Fruit fly (Drosophila melanogaster) whole organism, embryonic: ENCODE results near the gene Kmn1.

Experiments
- CG10321 ChIP-seq: fragments of 200-800 bp; sonication (Bioruptor generic); IDR thresholded peaks from 2 replicates; pipeline ENCODE4 v1.3.6; 2022; ENCODE audit warnings: missing biosample characterization, missing genetic modification characterization
- CG11247 ChIP-seq: fragments of 200-800 bp; sonication (Bioruptor generic); IDR thresholded peaks from 2 replicates; pipeline ENCODE4 v1.3.6; 2022; ENCODE audit warnings: missing biosample characterization, missing genetic modification characterization
- CG12071 ChIP-seq: fragments of 200-800 bp; sonication (Bioruptor generic); optimal IDR thresholded peaks from 3 replicates; lab custom pipeline; 2018; ENCODE audit warnings: missing biosample characterization, mild to moderate bottlenecking, missing genetic modification characterization
- CG13123 ChIP-seq: fragments of 200-800 bp; sonication (Bioruptor generic); optimal IDR thresholded peaks from 2 replicates; lab custom pipeline; 2016; ENCODE audit warnings: missing biosample characterization, missing genetic modification characterization
- CG14710 ChIP-seq: fragments of 200-800 bp; sonication (Bioruptor generic); optimal IDR thresholded peaks from 3 replicates; lab custom pipeline; 2019; ENCODE audit warnings: missing biosample characterization, mild to moderate bottlenecking, missing genetic modification characterization, moderate library complexity
- CG15269 ChIP-seq: fragments of 200-800 bp; sonication (Bioruptor generic); optimal IDR thresholded peaks from 2 replicates; lab custom pipeline; 2018; ENCODE audit warnings: missing biosample characterization, mild to moderate bottlenecking, missing genetic modification characterization, moderate library complexity
- CG16813 ChIP-seq: fragments of 200-800 bp; sonication (Bioruptor generic); IDR thresholded peaks from 3 replicates; pipeline ENCODE4 v1.3.6; 2022; ENCODE audit warnings: missing biosample characterization, missing genetic modification characterization; ENCODE audit not compliant: partially characterized antibody
- CG18476 ChIP-seq: fragments of 200-800 bp; sonication (Bioruptor generic); optimal IDR thresholded peaks from 2 replicates; lab custom pipeline; 2016; ENCODE audit warnings: missing biosample characterization, mild to moderate bottlenecking, missing genetic modification characterization
- CG18619 ChIP-seq: fragments of 200-800 bp; sonication (Bioruptor generic); optimal IDR thresholded peaks from 3 replicates; lab custom pipeline; 2017; ENCODE audit warnings: missing biosample characterization, mild to moderate bottlenecking, missing genetic modification characterization
- CG2199 ChIP-seq: fragments of 200-800 bp; sonication (Bioruptor generic); IDR thresholded peaks from 3 replicates; pipeline ENCODE4 v1.3.6; 2022; ENCODE audit warnings: missing biosample characterization, missing genetic modification characterization
- CG30403 ChIP-seq: fragments of 200-800 bp; sonication (Bioruptor generic); optimal IDR thresholded peaks from 3 replicates; lab custom pipeline; 2016; ENCODE audit warnings: missing biosample characterization, missing genetic modification characterization
- CG31388 ChIP-seq: fragments of 200-800 bp; sonication (Bioruptor generic); optimal IDR thresholded peaks from 2 replicates; lab custom pipeline; 2016; ENCODE audit warnings: missing biosample characterization, missing genetic modification characterization
- CG3407 ChIP-seq: fragments of 200-800 bp; sonication (Bioruptor generic); optimal IDR thresholded peaks from 2 replicates; lab custom pipeline; 2018; ENCODE audit warnings: missing biosample characterization, mild to moderate bottlenecking, missing genetic modification characterization
- CG6813 ChIP-seq: fragments of 200-800 bp; sonication (Bioruptor generic); optimal IDR thresholded peaks from 2 replicates; lab custom pipeline; 2017; ENCODE audit warnings: missing biosample characterization, missing genetic modification characterization, mild to moderate bottlenecking, moderate library complexity, missing genetic modification reagents
- CG7987 ChIP-seq: fragments of 200-800 bp; sonication (Bioruptor generic); optimal IDR thresholded peaks from 2 replicates; lab custom pipeline; 2018; ENCODE audit warnings: missing biosample characterization, mild to moderate bottlenecking, missing genetic modification characterization, moderate library complexity
- CG8388 ChIP-seq: fragments of 200-800 bp; sonication (Bioruptor generic); optimal IDR thresholded peaks from 2 replicates; lab custom pipeline; 2019; ENCODE audit warnings: missing biosample characterization, mild to moderate bottlenecking, missing genetic modification characterization, moderate library complexity
- CG9817 ChIP-seq: fragments of 200-800 bp; sonication (Bioruptor generic); optimal IDR thresholded peaks from 2 replicates; lab custom pipeline; 2018; ENCODE audit warnings: missing biosample characterization, mild to moderate bottlenecking, missing genetic modification characterization, moderate library complexity
- CHES-1-like ChIP-seq: fragments of 200-800 bp; sonication (Bioruptor generic); optimal IDR thresholded peaks from 2 replicates; lab custom pipeline; 2016; ENCODE audit warnings: missing biosample characterization, missing genetic modification characterization
- Chrac-16 ChIP-seq: fragments of 200-800 bp; sonication (Bioruptor generic); optimal IDR thresholded peaks from 3 replicates; lab custom pipeline; 2016; ENCODE audit warnings: missing biosample characterization, missing genetic modification characterization
- CkIIα-i1 ChIP-seq: fragments of 200-800 bp; sonication (Bioruptor generic); IDR thresholded peaks from 2 replicates; pipeline ENCODE4 v1.3.6; 2022; ENCODE audit warnings: missing biosample characterization, missing genetic modification characterization
- CoRest ChIP-seq: fragments of 200-800 bp; sonication (Bioruptor generic); optimal IDR thresholded peaks from 3 replicates; lab custom pipeline; 2018; ENCODE audit warnings: missing biosample characterization, mild to moderate bottlenecking, missing genetic modification characterization, moderate library complexity
- Deaf1 ChIP-seq: fragments of 200-800 bp; optimal IDR thresholded peaks from 3 replicates; lab custom pipeline; 2019; ENCODE audit warnings: missing biosample characterization, mild to moderate bottlenecking, missing genetic modification characterization, moderate library complexity
- Dll ChIP-seq: fragments of 200-800 bp; sonication (Bioruptor generic); IDR thresholded peaks from 4 replicates; pipeline ENCODE4 v1.3.6; 2022; ENCODE audit warnings: missing biosample characterization, missing genetic modification characterization; ENCODE audit not compliant: partially characterized antibody
- E2f1 ChIP-seq: fragments of 200-800 bp; sonication (Bioruptor generic); IDR thresholded peaks from 2 replicates; pipeline ENCODE4 v1.3.6; 2022; ENCODE audit warnings: missing biosample characterization, missing genetic modification characterization
- E2f2 ChIP-seq: fragments of 200-800 bp; sonication (Bioruptor generic); IDR thresholded peaks from 2 replicates; pipeline ENCODE4 v1.3.6; 2022; ENCODE audit warnings: missing biosample characterization, missing genetic modification characterization
- Fer1 ChIP-seq: fragments of 200-800 bp; sonication (Bioruptor generic); optimal IDR thresholded peaks from 2 replicates; lab custom pipeline; 2017; ENCODE audit warnings: missing biosample characterization, mild to moderate bottlenecking, missing genetic modification characterization
- HLHmδ ChIP-seq: fragments of 200-800 bp; sonication (Bioruptor generic); optimal IDR thresholded peaks from 2 replicates; lab custom pipeline; 2018; ENCODE audit warnings: missing biosample characterization, mild to moderate bottlenecking, missing genetic modification characterization, moderate library complexity
- NFAT ChIP-seq: fragments of 200-800 bp; sonication (Bioruptor generic); IDR thresholded peaks from 2 replicates; pipeline ENCODE4 v1.3.6; 2022; ENCODE audit warnings: missing biosample characterization, missing genetic modification characterization
- Nf-YB ChIP-seq: fragments of 200-800 bp; sonication (Bioruptor generic); optimal IDR thresholded peaks from 3 replicates; lab custom pipeline; 2019; ENCODE audit warnings: missing biosample characterization, mild to moderate bottlenecking, missing genetic modification characterization, moderate library complexity
- Opbp ChIP-seq: fragments of 200-800 bp; sonication (Bioruptor generic); IDR thresholded peaks from 3 replicates; pipeline ENCODE4 v1.3.6; 2022; ENCODE audit warnings: missing biosample characterization, missing genetic modification characterization; ENCODE audit not compliant: partially characterized antibody
- Scr ChIP-seq: fragments of 200-800 bp; sonication (Bioruptor generic); IDR thresholded peaks from 2 replicates; pipeline ENCODE4 v1.3.6; 2022; ENCODE audit warnings: missing biosample characterization, missing genetic modification characterization; ENCODE audit not compliant: partially characterized antibody
- Sox100B ChIP-seq: fragments of 200-800 bp; sonication (Bioruptor generic); optimal IDR thresholded peaks from 3 replicates; lab custom pipeline; 2018; ENCODE audit warnings: missing biosample characterization, mild to moderate bottlenecking, missing genetic modification characterization
- Stat92E ChIP-seq, 3 experiments: fragments of >200 bp in 2 of 3; fragments of 200-800 bp in 1 of 3; sonication (Bioruptor generic) in 1 of 3; optimal IDR thresholded peaks; 2 replicates each; lab custom pipeline; 2017 to 2019; ENCODE audit warnings: missing biosample characterization in 3 of 3, missing genetic modification characterization in 3 of 3, mild to moderate bottlenecking in 1 of 3, moderate library complexity in 1 of 3
- Trl ChIP-seq, 3 experiments: fragments of >200 bp in 2 of 3; fragments of 200-800 bp in 1 of 3; sonication (Bioruptor generic) in 1 of 3; optimal IDR thresholded peaks; 2 replicates in 1 of 3; 3 replicates in 2 of 3; lab custom pipeline; 2016 to 2017; ENCODE audit warnings: missing biosample characterization in 1 of 3, missing genetic modification characterization in 1 of 3
- Xrp1 ChIP-seq: fragments of 200-800 bp; sonication (Bioruptor generic); IDR thresholded peaks from 2 replicates; pipeline ENCODE4 v1.3.6; 2022; ENCODE audit warnings: missing biosample characterization, missing genetic modification characterization
- cg ChIP-seq: fragments of 200-800 bp; sonication (Bioruptor generic); optimal IDR thresholded peaks from 3 replicates; lab custom pipeline; 2019; ENCODE audit warnings: missing biosample characterization, mild to moderate bottlenecking, missing genetic modification characterization, moderate library complexity
- chinmo ChIP-seq: fragments of 200-800 bp; sonication (Bioruptor generic); IDR thresholded peaks from 4 replicates; pipeline ENCODE4 v1.3.6; 2022; ENCODE audit warnings: missing biosample characterization, missing genetic modification characterization; ENCODE audit not compliant: partially characterized antibody
- dan ChIP-seq: fragments of 200-800 bp; sonication (Bioruptor generic); IDR thresholded peaks from 2 replicates; pipeline ENCODE4 v1.3.6; 2022; ENCODE audit warnings: missing biosample characterization, missing genetic modification characterization
- eyg ChIP-seq: fragments of 200-800 bp; sonication (Bioruptor generic); optimal IDR thresholded peaks from 3 replicates; lab custom pipeline; 2016; ENCODE audit warnings: missing biosample characterization, missing genetic modification characterization
- fd3F ChIP-seq: fragments of 200-800 bp; sonication (Bioruptor generic); optimal IDR thresholded peaks from 2 replicates; lab custom pipeline; 2018; ENCODE audit warnings: missing biosample characterization, mild to moderate bottlenecking, missing genetic modification characterization, moderate library complexity
- grau ChIP-seq: fragments of 200-800 bp; optimal IDR thresholded peaks from 3 replicates; lab custom pipeline; 2019; ENCODE audit warnings: missing biosample characterization, mild to moderate bottlenecking, missing genetic modification characterization, moderate library complexity
- hth ChIP-seq: fragments of >200 bp; optimal IDR thresholded peaks from 2 replicates; lab custom pipeline; 2017; ENCODE audit warnings: inconsistent platforms
- maf-S ChIP-seq: fragments of 200-800 bp; sonication (Bioruptor generic); optimal IDR thresholded peaks from 2 replicates; lab custom pipeline; 2016; ENCODE audit warnings: missing biosample characterization, missing genetic modification characterization
- nmo ChIP-seq: fragments of 200-800 bp; sonication (Bioruptor generic); optimal IDR thresholded peaks from 2 replicates; lab custom pipeline; 2018; ENCODE audit warnings: missing biosample characterization, mild to moderate bottlenecking, missing genetic modification characterization, moderate library complexity
- scrt ChIP-seq: fragments of 200-800 bp; sonication (Bioruptor generic); optimal IDR thresholded peaks from 2 replicates; lab custom pipeline; 2018; ENCODE audit warnings: missing biosample characterization, mild to moderate bottlenecking, missing genetic modification characterization, moderate library complexity
- tio ChIP-seq: fragments of 200-800 bp; sonication (Bioruptor generic); optimal IDR thresholded peaks from 2 replicates; lab custom pipeline; 2017; ENCODE audit warnings: missing biosample characterization, missing genetic modification characterization, inconsistent platforms
- vvl ChIP-seq: fragments of 200-800 bp; sonication (Bioruptor generic); IDR thresholded peaks from 2 replicates; pipeline ENCODE4 v1.3.6; 2022; ENCODE audit warnings: missing biosample characterization, missing genetic modification characterization

Gene Kmn1

DNA sequence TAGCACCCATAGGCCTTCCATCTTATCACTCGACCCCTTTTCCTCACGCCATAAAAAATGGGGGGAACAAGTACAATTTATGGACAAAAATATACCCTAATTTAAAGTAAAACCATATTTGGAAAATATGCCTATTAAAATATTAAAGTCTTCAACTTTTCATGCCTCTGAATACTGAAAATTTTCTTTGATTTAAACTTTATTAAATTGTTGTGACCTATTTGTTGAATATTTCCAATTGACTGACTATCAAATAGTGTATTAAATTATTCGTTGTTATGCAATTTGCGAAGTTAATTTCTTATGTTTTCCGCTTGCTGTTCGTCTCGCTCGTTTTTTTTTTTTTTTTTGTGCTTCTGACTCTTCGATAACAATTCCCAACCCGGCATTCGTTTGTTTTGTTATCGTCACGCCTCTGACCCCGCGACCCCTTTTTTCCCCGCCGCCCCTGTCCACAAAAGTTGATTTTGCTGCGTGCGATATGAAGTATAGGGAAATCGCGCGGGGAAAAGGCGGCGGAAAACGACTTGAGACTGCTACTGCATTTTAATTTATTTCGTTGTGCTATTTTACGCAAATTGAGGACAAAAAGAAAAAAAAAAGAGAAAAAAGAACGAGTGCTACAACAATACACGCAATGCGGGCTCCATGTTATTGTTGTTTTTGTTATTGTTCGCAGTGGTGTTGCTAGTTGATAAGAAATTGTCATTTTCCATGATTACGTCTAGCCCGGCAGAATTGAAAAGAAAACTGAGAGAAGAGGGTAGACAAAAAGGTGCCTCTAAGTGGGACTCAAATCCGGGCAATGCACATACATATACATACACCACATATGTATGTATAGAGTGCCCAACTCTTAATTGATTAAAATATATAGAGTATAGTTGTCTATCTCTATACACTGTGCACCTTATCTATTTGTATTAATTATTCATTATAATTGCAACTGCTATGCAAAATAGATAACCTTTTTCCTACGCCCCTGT is 50.4 kb downstream of the Kmn1 start (continued):
- no peak for TF ChIP-seq CG7987 (GFP tag; lab: Kevin White, UChicago)
- TF ChIP-seq CG2199, result no peak
- no peak for TF ChIP-seq Dll (GFP tag; lab: Robert Waterston, UW)
- TF ChIP-seq Opbp (GFP tag; lab: Robert Waterston, UW), result no peak
- peak; percentile 77 for TF ChIP-seq Xrp1
- TF ChIP-seq CG6813 (GFP tag; lab: Kevin White, UChicago), result peak; percentile 38
- no peak for TF ChIP-seq hth
- TF ChIP-seq Scr (GFP tag; lab: Robert Waterston, UW), result no peak
- TF ChIP-seq CHES-1-like, result peak; percentile 2
- peak; percentile 77 for TF ChIP-seq CG15269 (tag; lab: Kevin White, UChicago)
- peak; percentile 65 for TF ChIP-seq E2f1
- TF ChIP-seq CG9817 (tag; lab: Kevin White, UChicago), result peak; percentile 42
- TF ChIP-seq eyg, result no peak
- peak; percentile 48 for TF ChIP-seq Deaf1 (tag; lab: Kevin White, UChicago)
- TF ChIP-seq CG12071 (GFP tag; lab: Kevin White, UChicago), result peak; percentile 31
- TF ChIP-seq CG31388 (GFP tag; lab: Kevin White, UChicago), result no peak
- TF ChIP-seq CG13123 (GFP tag; lab: Kevin White, UChicago), result no peak
- TF ChIP-seq CkIIα-i1, result no peak
- TF ChIP-seq Chrac-16, result peak; percentile 30
- peak; percentile 57 for TF ChIP-seq Fer1 (GFP tag; lab: Kevin White, UChicago)
- TF ChIP-seq Nf-YB (GFP tag; lab: Kevin White, UChicago), result peak; percentile 40
- peak; percentile 48 for TF ChIP-seq CG3407 (GFP tag; lab: Kevin White, UChicago)
- peak; percentile 68 for TF ChIP-seq Sox100B (GFP tag; lab: Kevin White, UChicago)
- no peak for TF ChIP-seq NFAT (GFP tag; lab: Robert Waterston, UW)
- TF ChIP-seq maf-S (GFP tag; lab: Kevin White, UChicago), result no peak
- peak; percentile 54 for TF ChIP-seq CG18619 (GFP tag; lab: Kevin White, UChicago)
- peak; percentile 59 for TF ChIP-seq E2f2
- TF ChIP-seq chinmo (GFP tag; lab: Robert Waterston, UW), result 0 out of 4 replicates have a peak, but pooled peaks have one; percentile 41
- TF ChIP-seq dan (GFP tag; lab: Robert Waterston, UW), result no peak
- peak; percentile 74 for TF ChIP-seq grau (tag; lab: Kevin White, UChicago)
- TF ChIP-seq CG10321, result no peak
- peak; percentile 55 for TF ChIP-seq fd3F (GFP tag; lab: Kevin White, UChicago)
- no peak for TF ChIP-seq HLHmδ (GFP tag; lab: Kevin White, UChicago)
- peak; percentile 38 for TF ChIP-seq scrt (GFP tag; lab: Kevin White, UChicago)
- no peak for TF ChIP-seq cg (GFP tag; lab: Kevin White, UChicago)
- peak; percentile 24 for TF ChIP-seq tio
- no peak for TF ChIP-seq Trl (optimal IDR thresholded peaks at IDR 0.05; lab: Kevin White, UChicago)
- peak; percentile 9 for TF ChIP-seq Trl (GFP tag; optimal IDR thresholded peaks at IDR 0.05; lab: Kevin White, UChicago)
- TF ChIP-seq vvl, result peak; percentile 70
- peak; percentile 36 for TF ChIP-seq CG18476
- peak; percentile 74 for TF ChIP-seq CoRest (tag; lab: Kevin White, UChicago)
- TF ChIP-seq CG11247, result peak; percentile 45; the same call in 1 of the 2 replicates
- TF ChIP-seq CG30403 (GFP tag; lab: Kevin White, UChicago), result peak; percentile 72
- TF ChIP-seq Stat92E (GFP tag; optimal IDR thresholded peaks at IDR 0.05; lab: Kevin White, UChicago), result no peak
- TF ChIP-seq CG14710, result peak; percentile 55
- no peak for TF ChIP-seq CG16813 (GFP tag; lab: Robert Waterston, UW)
- TF ChIP-seq CG8388 (GFP tag; lab: Kevin White, UChicago), result peak; percentile 66
- TF ChIP-seq nmo (GFP tag; lab: Kevin White, UChicago), result peak; percentile 79
